Fruit fly (Drosophila melanogaster): ENCODE measurements around the gene hb.

Gene hb

DNA sequence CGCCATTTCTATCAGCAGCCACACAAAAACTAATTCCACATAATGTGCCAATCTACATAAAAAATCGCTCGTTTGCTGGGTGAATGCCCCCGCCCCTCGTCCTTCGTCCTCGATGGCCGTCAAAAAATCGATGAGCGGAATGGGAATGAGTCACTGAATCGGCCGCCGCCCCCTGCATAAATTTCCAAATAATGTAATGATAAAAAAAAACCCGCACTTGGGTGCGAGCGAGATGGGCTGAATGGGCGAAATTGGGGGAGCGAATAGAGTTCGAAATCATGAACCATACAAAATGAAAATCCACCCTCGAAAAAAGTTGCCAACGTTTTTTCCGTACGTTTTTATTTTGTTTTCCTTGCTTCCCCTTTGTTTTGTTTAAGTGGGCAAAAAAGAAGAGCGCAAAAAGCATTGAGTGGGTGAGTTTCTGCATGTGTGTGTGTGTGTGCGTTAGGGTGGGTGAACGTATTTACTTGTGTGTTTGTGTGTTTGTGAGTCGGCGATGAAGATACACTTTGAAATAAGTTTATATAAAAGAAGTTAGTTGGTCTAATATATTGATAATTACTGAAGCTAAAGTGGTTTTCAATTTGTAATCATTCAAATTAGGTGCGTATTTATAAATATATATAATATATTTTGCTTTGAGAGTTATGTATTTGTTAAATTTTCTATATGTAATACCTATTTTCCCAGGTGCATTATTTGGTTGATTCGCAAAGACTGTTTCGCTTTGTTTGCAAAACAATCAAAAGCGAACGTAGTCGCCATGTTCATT is 7.9 kb upstream of the hb start (continued):
- TF ChIP-seq chm (GFP tag; IDR thresholded peaks at IDR 0.05) (no peak), Deaf1 (tag; optimal IDR thresholded peaks at IDR 0.05) (no peak), CG10267 (tag; optimal IDR thresholded peaks at IDR 0.05) (peak; percentile 3), H15 (GFP tag; IDR thresholded peaks at IDR 0.05) (no peak), br (optimal IDR thresholded peaks at IDR 0.05) (no peak), CG34376 (GFP tag; optimal IDR thresholded peaks at IDR 0.05) (no peak), CG31365 (tag; optimal IDR thresholded peaks at IDR 0.05) (no peak), sd (tag; optimal IDR thresholded peaks at IDR 0.05) (no peak)

DNA sequence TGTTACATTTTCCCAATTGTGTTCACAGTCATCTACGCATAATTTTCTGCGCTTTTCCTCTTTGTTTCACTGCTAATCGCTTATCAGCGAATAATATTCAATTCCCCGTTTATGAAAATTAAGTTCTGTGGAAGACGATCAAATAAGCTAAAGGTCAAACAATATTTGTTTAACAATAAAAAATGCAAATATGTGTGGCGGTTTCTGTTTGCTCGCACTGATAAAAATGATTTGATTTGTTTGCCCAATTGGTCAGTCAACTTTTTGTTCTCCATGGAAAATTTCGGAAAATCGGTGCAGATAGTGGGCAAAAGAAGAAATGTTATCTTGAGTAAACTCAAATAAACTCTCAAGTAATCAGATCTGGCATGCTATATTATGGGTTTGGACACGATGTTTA is 7.0 kb upstream of the hb start:
- TF ChIP-seq CG15479 (GFP tag; optimal IDR thresholded peaks at IDR 0.05) = peak; percentile 40
- peak; percentile 1 for TF ChIP-seq CG2202 (tag; optimal IDR thresholded peaks at IDR 0.05)
- no peak for TF ChIP-seq Eip74EF (GFP tag; optimal IDR thresholded peaks at IDR 0.05)
- peak; percentile 67 for TF ChIP-seq fd102C (GFP tag; optimal IDR thresholded peaks at IDR 0.05)
- TF ChIP-seq CG6813 (GFP tag; optimal IDR thresholded peaks at IDR 0.05) = peak; percentile 32
- peak; percentile 40 for TF ChIP-seq ac (GFP tag; optimal IDR thresholded peaks at IDR 0.05)
- TF ChIP-seq Kr (GFP tag; optimal IDR thresholded peaks at IDR 0.05) = peak; percentile 17
- TF ChIP-seq CG1603 (tag; optimal IDR thresholded peaks at IDR 0.05) = peak; percentile 22
- peak; percentile 38 for TF ChIP-seq CG15696 (tag; optimal IDR thresholded peaks at IDR 0.05)
- TF ChIP-seq dmrt11E (tag; optimal IDR thresholded peaks at IDR 0.05) = peak; percentile 1
- TF ChIP-seq sens (GFP tag) = peak; percentile 81
- TF ChIP-seq CG9727 (GFP tag; optimal IDR thresholded peaks at IDR 0.05) = peak; percentile 10
- no peak for TF ChIP-seq CG33213 (GFP tag; optimal IDR thresholded peaks at IDR 0.05)
- no peak for TF ChIP-seq CG31388 (GFP tag; optimal IDR thresholded peaks at IDR 0.05)

DNA sequence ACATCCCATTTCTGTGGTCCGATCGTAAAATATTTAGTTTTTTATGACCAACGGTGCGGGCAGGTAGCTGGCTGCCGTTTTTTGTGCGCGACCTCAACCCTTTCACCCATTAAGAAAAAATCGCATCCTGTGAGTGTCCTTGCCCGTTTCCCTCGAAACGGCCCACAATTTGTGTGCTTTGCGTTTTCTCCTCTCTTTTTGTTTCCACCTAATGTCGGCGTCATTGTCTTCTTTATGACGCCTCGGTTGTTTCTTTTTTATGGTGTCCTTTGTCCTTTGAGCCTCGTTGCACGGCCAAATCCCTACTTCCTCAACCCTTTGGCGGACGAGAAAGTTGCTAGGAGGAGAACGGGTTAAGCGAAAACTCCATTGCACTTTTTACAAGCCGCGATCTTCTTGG is 3.6 kb upstream of the hb start:
- TF ChIP-seq zen (tag; optimal IDR thresholded peaks at IDR 0.05) (peak; percentile 76), Antp (GFP tag; optimal IDR thresholded peaks at IDR 0.05) (no peak), Kr (GFP tag; optimal IDR thresholded peaks at IDR 0.05) (peak; percentile 93), tll (GFP tag; optimal IDR thresholded peaks at IDR 0.05) (peak in 1 of 2 experiments; percentile 20), CG8089 (GFP tag; optimal IDR thresholded peaks at IDR 0.05) (no peak), cad (GFP tag; optimal IDR thresholded peaks at IDR 0.05) (peak; percentile 82), Scr (GFP tag; IDR thresholded peaks at IDR 0.05; ENCODE audit: partially characterized antibody) (no peak), D (optimal IDR thresholded peaks at IDR 0.05) (peak; percentile 40), D (GFP tag; optimal IDR thresholded peaks at IDR 0.05) (no peak), CG11398 (GFP tag; optimal IDR thresholded peaks at IDR 0.05) (no peak)

DNA sequence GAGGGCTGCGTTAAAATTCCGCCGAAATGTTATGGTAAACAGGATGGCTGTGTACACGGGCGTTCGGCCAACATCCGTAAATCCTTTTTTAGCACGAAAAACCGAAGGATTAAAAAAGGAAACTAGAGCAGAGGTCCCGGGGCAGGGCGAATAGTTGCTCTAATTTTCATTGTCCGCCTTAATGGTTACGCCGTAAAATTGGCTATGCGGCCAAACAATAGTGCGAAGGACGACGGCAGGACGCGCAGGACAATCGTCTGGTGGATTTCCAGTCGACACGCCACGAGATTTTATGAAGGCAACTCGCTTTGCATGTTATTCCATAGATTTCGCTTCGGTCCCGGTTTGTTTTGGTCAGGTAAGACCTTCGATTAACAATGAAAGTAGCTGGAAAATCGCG is 3.0 kb upstream of the hb start:
- TF ChIP-seq CG17186 (GFP tag; optimal IDR thresholded peaks at IDR 0.05) (no peak), D (optimal IDR thresholded peaks at IDR 0.05) (peak; percentile 73), D (GFP tag; optimal IDR thresholded peaks at IDR 0.05) (no peak), CG13123 (GFP tag; optimal IDR thresholded peaks at IDR 0.05) (no peak), cad (GFP tag; optimal IDR thresholded peaks at IDR 0.05) (peak; percentile 79), bcd (GFP tag; optimal IDR thresholded peaks at IDR 0.05) (no peak), CG15479 (GFP tag; optimal IDR thresholded peaks at IDR 0.05) (peak; percentile 64), tll (GFP tag; optimal IDR thresholded peaks at IDR 0.05) (peak in 1 of 2 experiments; percentile 4)

Measured in whole organism, embryonic.